Fruit fly (Drosophila melanogaster) Kc167 (cell line): ENCODE results near the gene CG9932.

Source experiments
- Myc ChIP-seq: fragments of >200 bp; optimal IDR thresholded peaks from 2 replicates; lab custom pipeline; 2017; ENCODE audit warnings: missing external identifiers
- Sin3A ChIP-seq: fragments of >200 bp; optimal IDR thresholded peaks from 2 replicates; lab custom pipeline; 2018; ENCODE audit warnings: missing external identifiers
- h ChIP-seq: fragments of >200 bp; optimal IDR thresholded peaks from 3 replicates; lab custom pipeline; 2018; ENCODE audit warnings: missing external identifiers
- insv ChIP-seq: fragments of >200 bp; optimal IDR thresholded peaks from 3 replicates; lab custom pipeline; 2018; ENCODE audit warnings: missing external identifiers
- psq ChIP-seq: fragments of >200 bp; optimal IDR thresholded peaks from 2 replicates; lab custom pipeline; 2017; ENCODE audit warnings: missing external identifiers
- ttk ChIP-seq: sonication (Bioruptor generic); optimal IDR thresholded peaks from 2 replicates; lab custom pipeline; 2017; ENCODE audit warnings: missing external identifiers

CG9932 gene

DNA sequence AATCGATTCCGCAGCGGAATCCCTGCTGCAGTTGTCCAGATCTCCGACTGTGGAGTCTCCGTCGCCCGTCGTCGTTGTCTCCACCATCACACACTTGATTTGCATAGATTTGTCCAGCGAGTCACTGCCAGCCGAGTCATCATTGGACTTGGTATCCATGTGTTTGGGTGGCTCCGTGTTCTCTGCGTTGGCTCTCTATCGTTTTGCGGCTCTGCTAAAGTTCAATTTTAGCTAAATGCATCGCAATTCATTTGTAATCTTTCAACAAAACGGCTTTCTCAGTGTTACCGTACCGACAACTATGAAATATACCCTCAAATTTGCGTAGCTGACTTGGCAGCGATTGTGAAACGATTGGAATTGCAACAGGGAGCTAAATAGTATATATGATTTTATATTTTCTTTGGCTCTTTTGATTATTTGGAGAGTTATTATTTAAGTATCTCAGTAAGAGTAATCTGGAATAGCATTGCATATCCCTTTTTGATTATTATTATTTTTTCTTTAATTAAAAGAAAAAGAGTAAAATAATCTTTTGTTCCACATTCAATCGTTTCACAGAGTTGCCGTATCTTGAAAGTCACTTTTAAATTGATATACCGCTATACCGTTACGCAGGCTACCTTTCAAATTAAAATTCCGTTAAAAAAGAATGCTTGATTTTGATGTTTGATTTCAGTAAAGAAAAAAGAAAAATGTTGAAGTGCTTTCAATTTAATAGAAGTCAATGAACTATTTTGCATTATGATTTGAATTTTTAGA lies 38.7 kb downstream of the CG9932 start, which contains the start of gene CG9933:
TSS of gene CG9933 (minus strand) at position 293 of the 762 bp plus-strand sequence.
- TF ChIP-seq Myc (no peak), h (lab: Kevin White, UChicago) (no peak), Sin3A (lab: Kevin White, UChicago) (no peak), insv (lab: Kevin White, UChicago) (no peak), psq (no peak), ttk (lab: Kevin White, UChicago) (no peak)

DNA sequence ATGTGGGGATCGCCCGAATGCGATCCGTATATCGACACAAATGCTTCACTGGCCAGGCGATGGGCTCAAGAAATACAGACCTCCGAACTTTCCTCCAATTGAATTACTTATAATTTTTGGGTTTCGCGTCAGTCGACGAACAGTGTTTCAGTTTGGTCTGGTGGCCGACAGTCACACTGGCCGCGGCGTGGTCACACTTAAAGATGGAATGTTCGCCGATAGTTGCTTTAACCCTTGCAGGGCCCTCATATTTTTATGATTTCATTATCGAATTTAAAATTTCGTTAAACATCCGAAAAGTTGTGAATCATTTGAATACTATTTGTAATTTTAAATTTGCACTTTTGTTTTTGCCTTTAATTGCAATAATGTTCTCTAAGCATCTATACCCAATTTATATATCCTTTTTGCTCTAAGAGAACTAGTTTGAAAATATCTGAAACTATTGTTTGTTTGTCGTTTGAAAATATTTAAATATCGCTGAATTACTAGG lies 40.9 kb downstream of the CG9932 start, which contains the start of gene Ube4B:
TSS of gene Ube4B (minus strand) at position 443 of the 493 bp plus-strand sequence.
- TF ChIP-seq psq: no peak
- TF ChIP-seq insv (lab: Kevin White, UChicago): no peak
- no peak for TF ChIP-seq h (lab: Kevin White, UChicago)
- no peak for TF ChIP-seq Sin3A (lab: Kevin White, UChicago)

DNA sequence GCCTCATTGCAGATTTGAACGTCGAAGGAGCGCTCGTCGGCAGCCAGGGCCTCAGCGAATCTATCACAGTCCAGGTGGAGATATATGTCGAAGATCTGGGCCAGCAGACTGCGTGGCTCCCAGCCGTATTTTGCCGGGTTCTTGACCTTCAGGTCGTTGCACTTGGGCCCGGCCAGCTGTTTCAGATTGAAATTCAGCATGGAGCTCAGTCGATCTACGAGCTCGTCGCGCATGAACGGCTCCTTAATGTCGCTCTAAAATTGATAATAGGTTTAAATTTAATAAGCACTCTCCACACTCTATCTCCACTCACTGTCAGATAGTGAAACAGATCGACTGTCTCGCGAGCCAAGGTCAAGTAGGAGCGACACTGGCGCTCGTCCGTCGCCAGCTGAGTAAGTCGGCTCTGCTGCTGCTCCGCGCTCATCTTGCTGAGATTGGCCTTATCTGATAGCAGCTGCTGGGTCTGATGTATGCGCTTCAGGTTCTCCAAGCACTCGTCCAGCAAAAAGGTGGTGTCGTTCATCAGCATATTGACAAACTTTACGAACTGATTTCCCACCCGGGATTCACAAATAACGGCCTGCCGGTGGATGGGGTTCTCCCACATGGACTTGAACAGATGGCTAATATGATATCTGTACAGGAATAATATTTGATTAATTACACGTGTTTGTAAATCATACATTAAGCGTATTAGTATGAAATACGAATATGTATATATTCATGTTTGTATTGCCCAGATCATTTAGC lies 45.7 kb downstream of the CG9932 start:
- no peak for TF ChIP-seq ttk (lab: Kevin White, UChicago)
- no peak for TF ChIP-seq Myc
- no peak for TF ChIP-seq h (lab: Kevin White, UChicago)
- TF ChIP-seq Sin3A (lab: Kevin White, UChicago): no peak
- TF ChIP-seq insv (lab: Kevin White, UChicago): no peak
- TF ChIP-seq psq: no peak

DNA sequence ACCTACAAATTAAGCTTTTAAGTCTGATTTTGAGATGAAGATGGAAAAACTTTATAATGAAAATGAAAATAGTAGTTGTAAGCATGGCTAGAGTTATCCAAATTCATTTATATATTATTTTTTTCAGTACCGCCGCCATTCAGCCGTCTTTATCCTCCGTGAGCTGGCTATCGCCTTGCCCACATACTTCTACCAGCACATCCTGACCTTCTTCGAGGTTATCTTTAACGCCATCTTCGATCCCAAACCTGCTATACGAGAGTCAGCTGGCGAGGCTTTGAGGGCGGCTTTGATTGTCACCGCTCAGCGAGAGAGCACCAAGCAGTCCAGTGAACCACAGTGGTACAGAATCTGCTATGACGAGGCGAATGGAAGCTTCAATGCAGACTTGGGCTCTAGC lies 54.6 kb downstream of the CG9932 start:
- TF ChIP-seq ttk (lab: Kevin White, UChicago): no peak
- no peak for TF ChIP-seq Sin3A (lab: Kevin White, UChicago)
- TF ChIP-seq insv (lab: Kevin White, UChicago): no peak
- TF ChIP-seq Myc: no peak
- no peak for TF ChIP-seq psq
- no peak for TF ChIP-seq h (lab: Kevin White, UChicago)

DNA sequence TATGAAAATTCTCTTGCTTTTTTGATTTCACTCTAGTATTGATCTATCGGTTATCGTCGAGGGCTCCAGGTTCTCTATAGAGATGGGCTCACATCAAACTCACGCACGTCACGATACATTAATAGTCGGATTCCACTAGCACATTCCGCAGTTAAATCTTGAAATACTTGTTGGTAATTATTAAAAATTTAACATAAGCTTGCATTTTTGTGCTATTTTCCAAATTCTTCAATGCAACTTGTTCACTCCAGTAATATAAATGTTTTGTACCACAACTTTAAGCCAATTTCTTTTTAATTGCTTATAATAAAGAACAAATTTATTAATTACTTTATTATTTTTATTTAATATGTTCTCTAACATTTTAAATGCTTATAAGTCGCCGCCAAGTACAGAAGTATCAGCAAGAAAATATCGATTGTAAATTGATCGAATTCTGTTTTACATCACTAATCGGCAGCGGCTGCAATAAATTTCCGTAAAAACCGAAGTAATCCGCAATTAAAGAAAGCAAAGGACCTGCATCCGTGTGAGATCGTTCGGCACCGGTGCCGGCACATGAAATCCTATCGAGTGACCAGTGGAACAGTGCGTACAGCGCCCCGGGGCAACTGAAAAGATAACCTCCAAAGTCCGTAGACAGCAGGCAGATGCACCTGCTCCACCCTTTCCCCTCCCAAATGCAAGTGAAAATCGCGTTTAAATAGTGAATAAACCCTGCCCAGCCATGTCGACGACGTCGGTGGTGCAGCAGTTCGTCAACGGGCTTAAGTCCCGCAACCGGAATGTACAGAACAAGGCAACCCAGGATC lies 55.7 kb downstream of the CG9932 start, which contains the start of the genes Vha68-1 and mTor:
TSS of gene Vha68-1 (minus strand) at position 49 of the 812 bp plus-strand sequence.
TSS of gene mTor (plus strand) at position 422 of the 812 bp plus-strand sequence.
- TF ChIP-seq insv (lab: Kevin White, UChicago) (no peak), h (lab: Kevin White, UChicago) (no peak)

DNA sequence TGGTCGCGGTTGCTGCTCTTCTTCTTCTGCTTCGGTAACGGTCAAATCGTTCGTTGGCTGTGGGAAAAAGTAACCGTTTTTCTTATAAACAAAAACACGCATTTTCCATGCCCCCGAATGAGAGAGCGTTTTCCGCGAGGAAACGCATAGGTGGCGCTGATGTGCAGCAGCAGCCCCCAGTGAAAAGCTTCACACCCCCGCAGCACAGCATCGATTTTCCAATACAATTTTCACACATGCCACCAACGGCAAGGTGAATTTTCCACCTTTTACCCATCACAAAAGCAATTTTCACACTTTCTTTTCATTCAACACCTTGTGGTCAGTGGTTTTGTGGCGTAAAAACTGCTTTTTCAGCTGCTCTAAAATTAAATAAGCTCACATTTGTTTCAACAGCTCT lies 56.3 kb downstream of the CG9932 start:
- no peak for TF ChIP-seq ttk (lab: Kevin White, UChicago)
- no peak for TF ChIP-seq insv (lab: Kevin White, UChicago)
- no peak for TF ChIP-seq h (lab: Kevin White, UChicago)
- no peak for TF ChIP-seq Myc

DNA sequence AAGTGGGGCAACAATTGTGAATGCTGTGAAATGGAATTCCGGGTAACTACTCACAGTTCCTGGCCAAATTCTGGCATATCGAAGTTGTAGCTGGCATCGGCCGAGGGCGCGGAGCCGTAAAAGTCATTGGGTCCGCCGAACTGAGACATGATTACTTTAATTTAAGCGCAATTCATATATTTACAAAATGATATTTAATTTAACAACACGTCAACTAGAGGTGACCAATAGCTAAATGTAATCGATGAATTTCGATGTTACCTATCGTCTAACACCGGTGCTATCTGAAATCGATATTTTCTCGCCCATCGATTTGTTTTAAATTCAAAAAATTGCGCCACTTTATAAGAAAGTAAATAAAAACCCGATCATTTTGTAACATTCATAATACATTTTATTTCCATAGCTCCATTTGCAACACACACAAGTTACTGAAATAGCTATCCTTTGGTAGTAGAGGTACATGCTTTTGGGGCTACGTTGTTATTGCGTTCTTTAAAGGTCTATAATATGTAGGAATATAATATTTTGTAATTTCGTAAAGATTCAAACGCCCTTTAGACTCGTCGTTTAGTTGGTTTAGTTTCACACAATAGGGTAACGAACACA lies 59.4 kb downstream of the CG9932 start, which contains the start of gene Yip1d1:
TSS of gene Yip1d1 (minus strand) at position 243 of the 609 bp plus-strand sequence.
- TF ChIP-seq Sin3A (lab: Kevin White, UChicago) (no peak), psq (no peak), h (lab: Kevin White, UChicago) (no peak), Myc (no peak)

DNA sequence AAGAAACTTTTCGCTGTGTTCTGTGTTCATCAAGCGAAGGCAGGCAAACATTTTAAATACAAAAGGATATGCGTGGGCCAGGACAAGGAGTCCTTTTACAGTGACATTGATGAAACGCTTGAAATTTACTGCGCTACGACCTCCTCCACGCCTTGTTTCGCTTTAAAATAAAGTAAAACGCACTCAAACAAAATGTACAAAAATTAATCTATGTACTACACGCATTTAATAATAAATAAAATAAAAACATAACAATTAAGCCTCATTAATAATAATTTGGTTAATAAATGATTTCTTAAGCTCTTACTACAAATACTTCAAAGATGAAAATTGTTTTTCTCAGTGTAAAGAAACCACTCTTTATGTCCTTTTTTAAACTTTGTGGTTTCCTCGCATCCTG lies 74.9 kb downstream of the CG9932 start:
- TF ChIP-seq ttk (lab: Kevin White, UChicago) (no peak), Sin3A (lab: Kevin White, UChicago) (no peak), psq (no peak), Myc (no peak), h (lab: Kevin White, UChicago) (no peak), insv (lab: Kevin White, UChicago) (no peak)

DNA sequence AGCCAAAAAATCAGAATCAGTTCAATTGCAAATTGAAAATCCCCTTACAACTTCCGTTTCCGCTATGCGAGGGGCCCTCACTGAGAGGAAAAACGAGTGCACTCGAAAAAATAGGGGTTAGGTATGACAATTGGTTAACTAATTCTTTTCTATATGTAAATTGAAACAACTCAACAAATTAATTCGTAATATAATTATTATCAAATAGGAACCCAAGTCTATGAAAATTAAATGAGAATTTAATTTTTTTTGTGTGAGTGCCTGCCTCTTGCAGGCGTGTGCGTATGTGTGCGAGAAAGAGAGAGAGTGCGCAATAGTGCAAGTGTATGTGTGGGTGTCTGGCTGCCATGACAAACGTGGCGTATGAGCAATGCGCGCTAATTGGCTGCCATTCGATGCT lies 77.8 kb downstream of the CG9932 start:
- TF ChIP-seq h (lab: Kevin White, UChicago) (no peak), Sin3A (lab: Kevin White, UChicago) (no peak), psq (no peak), ttk (lab: Kevin White, UChicago) (no peak)

DNA sequence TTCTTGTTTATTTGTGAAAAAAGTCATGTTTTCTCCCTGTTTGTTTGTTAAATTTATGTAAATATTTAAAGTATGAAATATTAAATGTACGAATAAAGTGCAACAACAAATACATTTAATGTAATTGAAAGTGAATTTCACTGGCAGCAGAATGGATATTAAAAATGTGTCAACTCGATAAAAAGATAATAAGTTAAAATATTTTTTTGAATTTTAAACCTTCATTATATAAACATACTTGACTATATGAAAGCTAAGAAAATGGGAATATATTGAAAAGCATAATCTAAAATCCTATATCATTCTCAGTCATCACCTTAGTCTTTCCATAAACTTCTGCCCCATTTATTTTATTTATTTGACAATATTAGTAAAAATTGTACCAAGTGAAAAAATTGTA lies 81.5 kb downstream of the CG9932 start, which contains the start of gene Vha68-3:
TSS of gene Vha68-3 (plus strand) at position 301 of the 400 bp plus-strand sequence.
- TF ChIP-seq insv (lab: Kevin White, UChicago) (no peak), Myc (no peak), Sin3A (lab: Kevin White, UChicago) (no peak), ttk (lab: Kevin White, UChicago) (no peak), h (lab: Kevin White, UChicago) (no peak), psq (no peak)

DNA sequence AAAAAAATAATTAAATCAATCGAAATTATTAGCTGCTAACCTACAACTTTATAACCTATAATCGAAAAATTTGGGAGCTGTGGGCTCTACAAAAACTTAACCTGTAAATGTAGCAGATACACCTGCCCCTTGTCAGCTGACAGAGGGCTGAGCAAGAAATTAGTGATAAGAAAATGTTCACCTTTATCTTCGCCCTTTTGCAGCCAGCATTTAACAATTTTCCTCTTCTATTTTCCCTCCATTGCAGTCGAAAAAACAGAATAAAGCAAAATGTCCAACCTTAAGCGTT lies 84.6 kb downstream of the CG9932 start:
- TF ChIP-seq Myc: no peak
- no peak for TF ChIP-seq insv (lab: Kevin White, UChicago)
- no peak for TF ChIP-seq Sin3A (lab: Kevin White, UChicago)
